Fruit fly (Drosophila melanogaster) whole organism, embryonic: Measurements from ENCODE around the gene Apt1.
A peak's percentile ranks its signal among the peaks of the same experiment; 100 is the strongest.

ENCODE experiments used
- Aef1 ChIP-seq: fragments of 200-800 bp; sonication (Bioruptor generic); IDR thresholded peaks from 3 replicates; pipeline ENCODE4 v1.3.6; 2022; ENCODE audit warnings: missing biosample characterization, missing genetic modification characterization
- Awh ChIP-seq: fragments of 200-800 bp; sonication (Bioruptor generic); IDR thresholded peaks from 2 replicates; pipeline ENCODE4, ENCODE4 v1.3.6; 2022; ENCODE audit warnings: missing biosample characterization, missing genetic modification characterization
- Bdp1 ChIP-seq: fragments of 200-800 bp; sonication (Bioruptor generic); optimal IDR thresholded peaks from 3 replicates; lab custom pipeline; 2016; ENCODE audit warnings: missing biosample characterization, missing genetic modification characterization
- Bteb2 ChIP-seq: fragments of 200-800 bp; sonication (Bioruptor generic); optimal IDR thresholded peaks from 2 replicates; lab custom pipeline; 2016; ENCODE audit warnings: missing biosample characterization, missing genetic modification characterization
- C15 ChIP-seq: fragments of 200-800 bp; sonication (Bioruptor generic); IDR thresholded peaks from 3 replicates; pipeline ENCODE4 v1.3.6; 2022; ENCODE audit warnings: missing biosample characterization, missing genetic modification characterization
- CG10959 ChIP-seq: fragments of 200-800 bp; sonication (Bioruptor generic); IDR thresholded peaks from 2 replicates; pipeline ENCODE4 v1.3.6; 2022; ENCODE audit warnings: missing biosample characterization, missing genetic modification characterization
- CG11247 ChIP-seq: fragments of 200-800 bp; sonication (Bioruptor generic); IDR thresholded peaks from 2 replicates; pipeline ENCODE4 v1.3.6; 2022; ENCODE audit warnings: missing biosample characterization, missing genetic modification characterization
- CG12659 ChIP-seq: fragments of 200-800 bp; sonication (Bioruptor generic); optimal IDR thresholded peaks from 3 replicates; lab custom pipeline; 2017; ENCODE audit warnings: mild to moderate bottlenecking, missing biosample characterization, missing genetic modification reagents, missing genetic modification characterization
- CG12942 ChIP-seq: fragments of 200-800 bp; sonication (Bioruptor generic); optimal IDR thresholded peaks from 3 replicates; lab custom pipeline; 2016; ENCODE audit warnings: missing biosample characterization, missing genetic modification characterization
- CG13894 ChIP-seq: fragments of 200-800 bp; sonication (Bioruptor generic); optimal IDR thresholded peaks from 3 replicates; lab custom pipeline; 2018; ENCODE audit warnings: missing biosample characterization, mild to moderate bottlenecking, missing genetic modification characterization, moderate library complexity
- CG1529 ChIP-seq: fragments of 200-800 bp; sonication (Bioruptor generic); optimal IDR thresholded peaks from 3 replicates; lab custom pipeline; 2018; ENCODE audit warnings: missing biosample characterization, missing genetic modification characterization
- CG16815 ChIP-seq: fragments of 200-800 bp; sonication (Bioruptor generic); optimal IDR thresholded peaks from 3 replicates; lab custom pipeline; 2017; ENCODE audit warnings: missing biosample characterization, mild to moderate bottlenecking, missing genetic modification characterization
- CG17359 ChIP-seq: fragments of 200-800 bp; sonication (Bioruptor generic); optimal IDR thresholded peaks from 3 replicates; lab custom pipeline; 2018; ENCODE audit warnings: missing biosample characterization, mild to moderate bottlenecking, missing genetic modification characterization, moderate library complexity
- CG2199 ChIP-seq: fragments of 200-800 bp; sonication (Bioruptor generic); IDR thresholded peaks from 3 replicates; pipeline ENCODE4 v1.3.6; 2022; ENCODE audit warnings: missing biosample characterization, missing genetic modification characterization
- CG30431 ChIP-seq: fragments of 200-800 bp; sonication (Bioruptor generic); optimal IDR thresholded peaks from 2 replicates; lab custom pipeline; 2017; ENCODE audit warnings: missing biosample characterization, missing genetic modification characterization
- CG32532 ChIP-seq: fragments of 200-800 bp; sonication (Bioruptor generic); IDR thresholded peaks from 2 replicates; pipeline ENCODE4 v1.3.6; 2022; ENCODE audit warnings: missing biosample characterization, missing genetic modification characterization
- CG3995 ChIP-seq: fragments of 200-800 bp; sonication (Bioruptor generic); optimal IDR thresholded peaks from 3 replicates; lab custom pipeline; 2016; ENCODE audit warnings: missing biosample characterization, missing genetic modification characterization
- CG4854 ChIP-seq: fragments of 200-800 bp; sonication (Bioruptor generic); optimal IDR thresholded peaks from 2 replicates; lab custom pipeline; 2016; ENCODE audit warnings: missing biosample characterization, missing genetic modification characterization, inconsistent platforms
- CG5180 ChIP-seq: fragments of 200-800 bp; sonication (Bioruptor generic); optimal IDR thresholded peaks from 3 replicates; lab custom pipeline; 2017; ENCODE audit warnings: missing biosample characterization, missing genetic modification characterization, mild to moderate bottlenecking, moderate library complexity, missing genetic modification reagents
- CG6175 ChIP-seq: fragments of 200-800 bp; sonication (Bioruptor generic); IDR thresholded peaks from 3 replicates; pipeline ENCODE4 v1.3.6; 2022; ENCODE audit warnings: missing biosample characterization, missing genetic modification characterization
- CG6813 ChIP-seq: fragments of 200-800 bp; sonication (Bioruptor generic); optimal IDR thresholded peaks from 2 replicates; lab custom pipeline; 2017; ENCODE audit warnings: missing biosample characterization, missing genetic modification characterization, mild to moderate bottlenecking, moderate library complexity, missing genetic modification reagents
- CG8478 ChIP-seq: fragments of >200 bp; optimal IDR thresholded peaks from 2 replicates; lab custom pipeline; 2018
- CG9876 ChIP-seq: fragments of 200-800 bp; sonication (Bioruptor generic); optimal IDR thresholded peaks from 2 replicates; lab custom pipeline; 2016; ENCODE audit warnings: missing biosample characterization, missing genetic modification characterization
- CrebB ChIP-seq: fragments of 200-800 bp; sonication (Bioruptor generic); optimal IDR thresholded peaks from 3 replicates; lab custom pipeline; 2018; ENCODE audit warnings: missing biosample characterization, mild to moderate bottlenecking, missing genetic modification characterization
- Fer2 ChIP-seq: fragments of 200-800 bp; sonication (Bioruptor generic); optimal IDR thresholded peaks from 2 replicates; lab custom pipeline; 2018; ENCODE audit warnings: missing biosample characterization, mild to moderate bottlenecking, missing genetic modification characterization, moderate library complexity
- Fer3 ChIP-seq: fragments of 200-800 bp; sonication (Bioruptor generic); optimal IDR thresholded peaks from 2 replicates; lab custom pipeline; 2018; ENCODE audit warnings: missing biosample characterization, mild to moderate bottlenecking, missing genetic modification characterization, moderate library complexity
- HLH54F ChIP-seq: fragments of 200-800 bp; sonication (Bioruptor generic); optimal IDR thresholded peaks from 3 replicates; lab custom pipeline; 2016; ENCODE audit warnings: missing biosample characterization, missing genetic modification characterization
- HmgZ ChIP-seq: fragments of 200-800 bp; sonication (Bioruptor generic); optimal IDR thresholded peaks from 2 replicates; lab custom pipeline; 2018; ENCODE audit warnings: missing biosample characterization, mild to moderate bottlenecking, missing genetic modification characterization
- Hr51 ChIP-seq, 2 experiments: fragments of 200-800 bp; sonication (Bioruptor generic); optimal IDR thresholded peaks; 2 replicates in 1 of 2; 3 replicates in 1 of 2; lab custom pipeline; 2016 to 2018; ENCODE audit warnings: missing biosample characterization in 2 of 2, missing genetic modification characterization in 2 of 2, mild to moderate bottlenecking in 1 of 2, moderate library complexity in 1 of 2
- Lhr ChIP-seq: fragments of 200-800 bp; sonication (Bioruptor generic); optimal IDR thresholded peaks from 3 replicates; lab custom pipeline; 2017; ENCODE audit warnings: mild to moderate bottlenecking, missing biosample characterization, missing genetic modification reagents, missing genetic modification characterization
- Spps ChIP-seq: fragments of 200-800 bp; sonication (Bioruptor generic); optimal IDR thresholded peaks from 2 replicates; lab custom pipeline; 2018; ENCODE audit warnings: missing biosample characterization, mild to moderate bottlenecking, missing genetic modification characterization
- Sry-δ ChIP-seq: fragments of 200-800 bp; sonication (Bioruptor generic); optimal IDR thresholded peaks from 2 replicates; lab custom pipeline; 2016; ENCODE audit warnings: missing biosample characterization, missing genetic modification characterization
- ab ChIP-seq: fragments of 200-800 bp; sonication (Bioruptor generic); optimal IDR thresholded peaks from 2 replicates; lab custom pipeline; 2016; ENCODE audit warnings: missing biosample characterization, missing genetic modification characterization
- bigmax ChIP-seq: fragments of 200-800 bp; sonication (Bioruptor generic); optimal IDR thresholded peaks from 2 replicates; lab custom pipeline; 2018; ENCODE audit warnings: missing biosample characterization, mild to moderate bottlenecking, missing genetic modification characterization
- cad ChIP-seq: fragments of >200 bp; optimal IDR thresholded peaks from 2 replicates; lab custom pipeline; 2017; ENCODE audit warnings: missing biosample characterization, missing genetic modification characterization
- chinmo ChIP-seq: fragments of 200-800 bp; sonication (Bioruptor generic); IDR thresholded peaks from 4 replicates; pipeline ENCODE4 v1.3.6; 2022; ENCODE audit warnings: missing biosample characterization, missing genetic modification characterization; ENCODE audit not compliant: partially characterized antibody
- chn ChIP-seq: fragments of 200-800 bp; sonication (Bioruptor generic); optimal IDR thresholded peaks from 2 replicates; lab custom pipeline; 2016; ENCODE audit warnings: missing biosample characterization, missing genetic modification characterization
- emc ChIP-seq: fragments of 200-800 bp; sonication (Bioruptor generic); optimal IDR thresholded peaks from 2 replicates; lab custom pipeline; 2016; ENCODE audit warnings: missing biosample characterization, missing genetic modification characterization
- eyg ChIP-seq: fragments of 200-800 bp; sonication (Bioruptor generic); optimal IDR thresholded peaks from 3 replicates; lab custom pipeline; 2016; ENCODE audit warnings: missing biosample characterization, missing genetic modification characterization
- fd102C ChIP-seq: fragments of 200-800 bp; sonication (Bioruptor generic); optimal IDR thresholded peaks from 2 replicates; lab custom pipeline; 2018; ENCODE audit warnings: missing biosample characterization, mild to moderate bottlenecking, missing genetic modification characterization, moderate library complexity
- fd3F ChIP-seq: fragments of 200-800 bp; sonication (Bioruptor generic); optimal IDR thresholded peaks from 2 replicates; lab custom pipeline; 2018; ENCODE audit warnings: missing biosample characterization, mild to moderate bottlenecking, missing genetic modification characterization, moderate library complexity
- fu2 ChIP-seq: fragments of 200-800 bp; sonication (Bioruptor generic); optimal IDR thresholded peaks from 2 replicates; lab custom pipeline; 2016; ENCODE audit warnings: missing biosample characterization, missing genetic modification characterization
- her ChIP-seq: fragments of 200-800 bp; sonication (Bioruptor generic); optimal IDR thresholded peaks from 2 replicates; lab custom pipeline; 2016; ENCODE audit warnings: missing biosample characterization, missing genetic modification characterization
- lab ChIP-seq: fragments of 200-800 bp; sonication (Bioruptor generic); optimal IDR thresholded peaks from 3 replicates; lab custom pipeline; 2017; ENCODE audit warnings: missing biosample characterization, missing genetic modification characterization, mild to moderate bottlenecking, moderate library complexity, missing genetic modification reagents
- lmd ChIP-seq: fragments of 200-800 bp; sonication (Bioruptor generic); IDR thresholded peaks from 2 replicates; pipeline ENCODE4 v1.3.6; 2022; ENCODE audit warnings: missing biosample characterization, missing genetic modification characterization
- lov ChIP-seq, 2 experiments: fragments of 200-800 bp in 1 of 2; fragments of >200 bp in 1 of 2; sonication (Bioruptor generic) in 1 of 2; IDR thresholded peaks in 1 of 2; optimal IDR thresholded peaks in 1 of 2; 2 replicates in 1 of 2; 3 replicates in 1 of 2; pipeline versions ENCODE4 v1.3.6 to Lab custom; 2017 to 2022; ENCODE audit warnings: missing biosample characterization in 1 of 2, missing genetic modification characterization in 1 of 2
- mam ChIP-seq: fragments of 200-800 bp; sonication (Bioruptor generic); optimal IDR thresholded peaks from 3 replicates; lab custom pipeline; 2016; ENCODE audit warnings: missing biosample characterization, missing genetic modification characterization
- mirr ChIP-seq: fragments of 200-800 bp; sonication (Bioruptor generic); optimal IDR thresholded peaks from 3 replicates; lab custom pipeline; 2018; ENCODE audit warnings: missing biosample characterization, mild to moderate bottlenecking, missing genetic modification characterization
- oc ChIP-seq: fragments of 200-800 bp; sonication (Bioruptor generic); optimal IDR thresholded peaks from 2 replicates; lab custom pipeline; 2018; ENCODE audit warnings: missing biosample characterization, mild to moderate bottlenecking, missing genetic modification characterization, moderate library complexity
- pum ChIP-seq: fragments of 200-800 bp; sonication (Bioruptor generic); optimal IDR thresholded peaks from 2 replicates; lab custom pipeline; 2016; ENCODE audit warnings: missing biosample characterization, missing genetic modification characterization
- sens-2 ChIP-seq: fragments of 200-800 bp; sonication (Bioruptor generic); IDR thresholded peaks from 2 replicates; pipeline ENCODE4 v1.3.6; 2022; ENCODE audit warnings: missing biosample characterization, missing genetic modification characterization
- zf30C ChIP-seq: fragments of 200-800 bp; sonication (Bioruptor generic); optimal IDR thresholded peaks from 3 replicates; lab custom pipeline; 2018; ENCODE audit warnings: missing biosample characterization, mild to moderate bottlenecking, missing genetic modification characterization

Gene Apt1

dm6 chr3L:11579919-11580318 lies 47.9 kb upstream of the Apt1 start, which contains the start of gene CG43390 (continued):
- TF ChIP-seq lov (optimal IDR thresholded peaks at IDR 0.05; lab: Kevin White, UChicago): no peak
- no peak for TF ChIP-seq lov (GFP tag; IDR thresholded peaks at IDR 0.05; lab: Robert Waterston, UW)
- TF ChIP-seq CG3995 (GFP tag; lab: Kevin White, UChicago): no peak
- no peak for TF ChIP-seq CG32532 (GFP tag; lab: Robert Waterston, UW)
- no peak for TF ChIP-seq Sry-δ (GFP tag; lab: Kevin White, UChicago)
- peak; percentile 7 for TF ChIP-seq Bteb2 (GFP tag; lab: Kevin White, UChicago)
- TF ChIP-seq HLH54F (GFP tag; lab: Kevin White, UChicago): no peak
- no peak for TF ChIP-seq CG9876
- no peak for TF ChIP-seq CG17359 (tag; lab: Kevin White, UChicago)
- peak; percentile 45 for TF ChIP-seq CG12659 (GFP tag; lab: Kevin White, UChicago)
- no peak for TF ChIP-seq fu2
- TF ChIP-seq zf30C (GFP tag; lab: Kevin White, UChicago): no peak
- no peak for TF ChIP-seq emc (GFP tag; lab: Kevin White, UChicago)
- no peak for TF ChIP-seq CG30431 (GFP tag; lab: Kevin White, UChicago)
- no peak for TF ChIP-seq CG8478
- no peak for TF ChIP-seq ab (GFP tag; lab: Kevin White, UChicago)
- TF ChIP-seq cad: no peak
- no peak for TF ChIP-seq sens-2 (GFP tag; lab: Robert Waterston, UW)
- TF ChIP-seq bigmax: no peak
- peak; percentile 92 for TF ChIP-seq fd3F (GFP tag; lab: Kevin White, UChicago)
- TF ChIP-seq Awh (GFP tag; lab: Robert Waterston, UW): no peak; the same call in 1 of the 2 replicates
- TF ChIP-seq CG16815: no peak
- peak; percentile 68 for TF ChIP-seq HmgZ
- TF ChIP-seq CG6813: peak; percentile 6
- TF ChIP-seq Aef1 (GFP tag; lab: Robert Waterston, UW): no peak
- no peak for TF ChIP-seq CG1529 (GFP tag; lab: Kevin White, UChicago)
- peak; percentile 16 for TF ChIP-seq her (GFP tag; lab: Kevin White, UChicago)
- TF ChIP-seq CG4854 (GFP tag; lab: Kevin White, UChicago): no peak
- TF ChIP-seq lab: peak; percentile 88
- TF ChIP-seq Fer2: no peak
- TF ChIP-seq Hr51 (GFP tag; optimal IDR thresholded peaks at IDR 0.05; lab: Kevin White, UChicago): no peak
- TF ChIP-seq Fer3 (tag; lab: Kevin White, UChicago): peak; percentile 60
- TF ChIP-seq CG2199: no peak
- no peak for TF ChIP-seq chn
- TF ChIP-seq CG12942 (GFP tag; lab: Kevin White, UChicago): no peak
- TF ChIP-seq oc (tag; lab: Kevin White, UChicago): no peak
- TF ChIP-seq mirr (GFP tag; lab: Kevin White, UChicago): peak; percentile 89
- no peak for TF ChIP-seq Bdp1 (GFP tag; lab: Kevin White, UChicago)
- no peak for TF ChIP-seq CG6175 (GFP tag; lab: Robert Waterston, UW)
- TF ChIP-seq CG11247: peak; percentile 28; the same call in 1 of the 2 replicates
- TF ChIP-seq mam (GFP tag; lab: Kevin White, UChicago): peak; percentile 10
- TF ChIP-seq C15 (GFP tag; lab: Robert Waterston, UW): no peak; the same call in 2 of the 3 replicates
- TF ChIP-seq pum (GFP tag; lab: Kevin White, UChicago): no peak
- TF ChIP-seq CG10959 (GFP tag; lab: Robert Waterston, UW): no peak
- TF ChIP-seq eyg (GFP tag; lab: Kevin White, UChicago): peak; percentile 12
- TF ChIP-seq chinmo (GFP tag; lab: Robert Waterston, UW): no peak
- peak; percentile 79 for TF ChIP-seq CG13894
- TF ChIP-seq CG5180: no peak
- TF ChIP-seq fd102C: no peak
- TF ChIP-seq CrebB (tag; lab: Kevin White, UChicago): peak; percentile 73
- TF ChIP-seq Lhr (GFP tag; lab: Kevin White, UChicago): no peak
- no peak for TF ChIP-seq Spps (tag; lab: Kevin White, UChicago)
- no peak for TF ChIP-seq lmd (GFP tag; lab: Robert Waterston, UW)
